Worm (Caenorhabditis elegans): ENCODE results near the gene nhr-71.

nhr-71 gene

DNA sequence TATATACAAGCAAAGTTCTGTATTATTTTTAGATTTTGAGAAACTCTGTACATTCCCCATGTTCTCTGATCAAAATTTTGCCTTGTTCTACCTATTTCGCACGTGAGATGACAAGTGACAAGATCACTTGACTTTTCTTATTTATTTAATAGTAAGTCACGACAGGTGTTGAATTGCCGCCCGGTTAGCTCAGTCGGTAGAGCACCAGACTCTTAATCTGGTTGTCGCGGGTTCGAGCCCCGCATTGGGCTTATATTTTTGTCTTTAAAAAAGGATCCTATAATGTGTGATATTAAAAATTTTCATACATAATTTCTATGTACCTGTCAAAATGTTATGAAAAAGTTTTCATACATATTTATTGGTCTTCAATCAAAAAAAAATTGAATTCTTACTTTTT lies 32.4 kb upstream of the nhr-71 start:
- TF ChIP-seq C17E4.6 (GFP tag; IDR thresholded peaks at IDR 0.05) (no peak), lin-26 (GFP tag; IDR thresholded peaks at IDR 0.05) (peak; percentile 82), attf-5 (GFP tag; optimal IDR thresholded peaks at IDR 0.05) (no peak), lir-1 (GFP tag; conservative IDR thresholded peaks at IDR 0.05) (no peak), nhr-120 (GFP tag; IDR thresholded peaks at IDR 0.05) (no peak), hrde-1 (tag; optimal IDR thresholded peaks at IDR 0.05; ENCODE audit: borderline replicate concordance) (peak; percentile 37), Y79H2A.3 (GFP tag; conservative IDR thresholded peaks at IDR 0.05) (no peak), die-1 (tag; optimal IDR thresholded peaks at IDR 0.05) (peak; percentile 78), ets-4 (GFP tag; optimal IDR thresholded peaks at IDR 0.05) (no peak), snpc-4 (GFP tag; optimal IDR thresholded peaks at IDR 0.05) (peak; percentile 39), snpc-4 (tag; optimal IDR thresholded peaks at IDR 0.05) (peak in 3 of 4 experiments; percentile 60 to 69 (median 68)), ztf-26 (tag; optimal IDR thresholded peaks at IDR 0.05) (peak; percentile 7), let-526 (GFP tag; IDR thresholded peaks at IDR 0.05) (no peak), attf-6 (GFP tag; IDR thresholded peaks at IDR 0.05) (peak; percentile 65; the same call in 1 of the 2 replicates), aptf-3 (GFP tag; IDR thresholded peaks at IDR 0.05) (0 out of 2 replicates have a peak, but pooled peaks have one; percentile 80), chd-7 (tag; optimal IDR thresholded peaks at IDR 0.05) (no peak), madf-6 (GFP tag; IDR thresholded peaks at IDR 0.05) (no peak), akir-1 (GFP tag; optimal IDR thresholded peaks at IDR 0.05) (no peak), lag-1 (GFP tag; IDR thresholded peaks at IDR 0.05) (no peak), K12H6.12 (tag; optimal IDR thresholded peaks at IDR 0.05) (no peak), ceh-91 (GFP tag; IDR thresholded peaks at IDR 0.05) (no peak), fkh-3 (tag; optimal IDR thresholded peaks at IDR 0.05) (no peak), aptf-2 (GFP tag; conservative IDR thresholded peaks at IDR 0.05) (no peak), egl-18 (GFP tag; IDR thresholded peaks at IDR 0.05) (no peak), cebp-1 (GFP tag; IDR thresholded peaks at IDR 0.05) (no peak), cebp-1 (tag; optimal IDR thresholded peaks at IDR 0.05) (no peak), F52B5.7 (tag; optimal IDR thresholded peaks at IDR 0.05) (no peak), snpc-1.3 (tag; optimal IDR thresholded peaks at IDR 0.05; ENCODE audit: insufficient read depth) (peak; percentile 48), T26A5.8 (tag; optimal IDR thresholded peaks at IDR 0.05) (no peak), dox-1 (GFP tag; IDR thresholded peaks at IDR 0.05) (peak; percentile 67), nhr-80 (tag; optimal IDR thresholded peaks at IDR 0.05) (no peak), lsy-27 (tag; optimal IDR thresholded peaks at IDR 0.05; ENCODE audit: borderline replicate concordance, insufficient read depth) (no peak), efl-1 (GFP tag; optimal IDR thresholded peaks at IDR 0.05) (no peak), unc-62 (GFP tag; optimal IDR thresholded peaks at IDR 0.05) (no peak), D2030.7 (GFP tag; IDR thresholded peaks at IDR 0.05) (peak; percentile 54; the same call in 1 of the 2 replicates), somi-1 (GFP tag; optimal IDR thresholded peaks at IDR 0.05) (peak; percentile 13), bed-2 (GFP tag; IDR thresholded peaks at IDR 0.05) (no peak), ceh-100 (GFP tag; IDR thresholded peaks at IDR 0.05) (no peak), zfh-2 (GFP tag; conservative IDR thresholded peaks at IDR 0.05) (no peak), snpc-1.1 (tag; optimal IDR thresholded peaks at IDR 0.05; ENCODE audit: insufficient read depth) (no peak), lin-54 (GFP tag; optimal IDR thresholded peaks at IDR 0.05) (no peak), xnd-1 (tag; optimal IDR thresholded peaks at IDR 0.05) (no peak), let-607 (tag; optimal IDR thresholded peaks at IDR 0.05) (peak in 1 of 2 experiments; percentile 20), sdz-38 (tag; optimal IDR thresholded peaks at IDR 0.05) (no peak), F57C9.4 (tag; optimal IDR thresholded peaks at IDR 0.05) (no peak), egl-44 (GFP tag; IDR thresholded peaks at IDR 0.05) (peak; percentile 42; the same call in 1 of the 2 replicates), tbp1 (GFP tag; optimal IDR thresholded peaks at IDR 0.05) (peak; percentile 88), Y67H2A.10 (GFP tag; conservative IDR thresholded peaks at IDR 0.05) (no peak), B0336.3 (GFP tag; IDR thresholded peaks at IDR 0.05) (no peak)

Measured in whole organism, young adult.